Fruit fly (Drosophila melanogaster) whole organism, adult: Measurements from ENCODE around the gene HipHop.

Source experiments
- kay ChIP-seq: fragments of 200-800 bp; sonication (Bioruptor generic); peaks from one replicate; lab custom pipeline; 2016; ENCODE audit warnings: missing biosample characterization, missing genetic modification characterization, borderline replicate concordance
- ovo ChIP-seq: fragments of 200-800 bp; sonication (Bioruptor generic); optimal IDR thresholded peaks from 2 replicates; lab custom pipeline; 2016; ENCODE audit warnings: missing biosample characterization, missing genetic modification characterization

dm6 chr3L:18822450-18823220 lies 1.7 kb downstream of the HipHop start, which contains the start of gene Cat:
- peak; percentile 84 for TF ChIP-seq ovo (GFP tag; lab: Kevin White, UChicago)
- TF ChIP-seq kay (GFP tag; lab: Kevin White, UChicago) = peak; percentile 95
